Worm (Caenorhabditis elegans): Measurements from ENCODE around the gene K08F4.12.

Gene K08F4.12

DNA sequence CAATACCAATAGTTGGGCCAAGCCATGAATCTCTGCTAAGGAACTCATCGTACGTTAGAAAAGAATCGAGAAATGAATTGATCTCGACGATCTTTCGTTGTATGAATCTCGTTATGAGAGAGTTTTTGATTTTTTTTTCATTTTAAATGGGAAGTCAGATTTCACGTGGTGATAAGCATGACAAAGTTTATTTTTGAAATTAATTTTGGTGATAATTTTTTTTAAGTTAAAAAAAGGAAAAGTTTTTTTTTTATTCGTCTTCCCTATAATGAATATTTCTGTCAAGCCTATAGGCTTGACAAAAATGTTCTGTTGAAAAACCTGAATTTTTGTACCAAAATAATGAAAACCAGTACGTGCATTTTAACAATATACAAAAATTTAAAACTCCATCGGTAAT, 2.1 kb upstream of the K08F4.12 start, which contains the start of gene K08F4.5:
Gene K08F4.5 (minus strand): TSS at position 101 of the 400 bp plus-strand sequence.
- TF ChIP-seq ztf-11 (tag; optimal IDR thresholded peaks at IDR 0.05) (no peak), sem-2 (GFP tag; optimal IDR thresholded peaks at IDR 0.05) (no peak), unc-39 (tag; optimal IDR thresholded peaks at IDR 0.05) (no peak), ceh-39 (tag; optimal IDR thresholded peaks at IDR 0.05) (no peak), zip-8 (tag; optimal IDR thresholded peaks at IDR 0.05) (no peak), lsy-2 (tag; optimal IDR thresholded peaks at IDR 0.05) (no peak), nhr-237 (tag; optimal IDR thresholded peaks at IDR 0.05) (no peak), tbx-8 (GFP tag; optimal IDR thresholded peaks at IDR 0.05) (no peak)

DNA sequence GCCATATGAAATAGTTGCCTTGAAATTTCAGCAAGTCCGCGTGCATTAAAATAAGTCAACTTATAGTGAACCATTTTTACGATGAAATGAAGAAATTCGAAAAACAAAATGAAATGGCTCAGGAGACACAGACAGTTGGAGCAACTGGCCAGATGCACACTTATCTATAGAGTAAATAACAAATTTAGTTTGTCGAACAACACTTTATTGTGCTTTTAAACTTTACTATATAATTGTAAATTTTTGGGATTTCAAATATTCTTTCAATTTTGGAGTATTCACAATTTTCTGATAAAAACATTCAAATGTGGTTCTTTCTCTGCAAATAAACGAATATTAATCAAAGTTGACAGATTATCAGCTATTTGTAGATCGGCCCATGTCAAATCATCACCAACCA, 2.2 kb downstream of the K08F4.12 start, which contains the start of gene gst-3:
Gene gst-3 (minus strand): TSS at position 101 of the 400 bp plus-strand sequence.
- no peak for TF ChIP-seq elt-1 (tag; optimal IDR thresholded peaks at IDR 0.05; ENCODE audit: borderline replicate concordance, insufficient read depth)

DNA sequence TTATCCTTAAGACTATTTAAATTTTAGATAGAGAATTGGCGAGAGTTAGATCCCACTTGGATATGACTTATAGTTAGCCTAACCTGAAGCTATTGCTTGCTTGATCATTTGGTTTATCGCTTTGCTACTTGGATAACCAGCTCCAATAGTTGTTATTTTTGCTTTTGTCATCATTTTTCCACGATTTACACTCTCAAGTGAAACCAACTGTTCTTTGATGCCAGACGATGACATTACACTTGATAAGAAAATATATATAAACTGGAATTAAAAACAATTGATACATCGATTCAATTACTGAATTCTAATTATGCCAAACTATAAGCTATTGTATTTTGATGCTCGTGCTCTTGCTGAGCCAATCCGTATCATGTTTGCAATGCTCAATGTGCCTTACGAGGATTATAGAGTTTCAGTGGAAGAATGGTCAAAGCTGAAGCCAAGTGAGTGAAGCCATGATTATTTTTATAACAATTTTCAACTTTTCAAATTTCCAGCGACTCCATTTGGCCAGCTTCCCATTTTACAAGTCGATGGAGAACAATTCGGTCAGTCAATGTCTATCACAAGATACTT, 4.1 kb downstream of the K08F4.12 start, which contains the start of the genes gst-2, gst-4 and dhs-12:
Gene gst-2 (minus strand): TSS at position 132 of the 576 bp plus-strand sequence.
Gene gst-4 (plus strand): TSS at position 296 of the 576 bp plus-strand sequence.
Gene dhs-12 (plus strand): TSS at position 526 of the 576 bp plus-strand sequence.
- TF ChIP-seq unc-39 (tag; optimal IDR thresholded peaks at IDR 0.05) (no peak), nhr-237 (tag; optimal IDR thresholded peaks at IDR 0.05) (no peak), pha-4 (tag; optimal IDR thresholded peaks at IDR 0.05) (no peak), unc-62 (GFP tag; optimal IDR thresholded peaks at IDR 0.05) (no peak), elt-1 (tag; optimal IDR thresholded peaks at IDR 0.05; ENCODE audit: borderline replicate concordance, insufficient read depth) (no peak)

DNA sequence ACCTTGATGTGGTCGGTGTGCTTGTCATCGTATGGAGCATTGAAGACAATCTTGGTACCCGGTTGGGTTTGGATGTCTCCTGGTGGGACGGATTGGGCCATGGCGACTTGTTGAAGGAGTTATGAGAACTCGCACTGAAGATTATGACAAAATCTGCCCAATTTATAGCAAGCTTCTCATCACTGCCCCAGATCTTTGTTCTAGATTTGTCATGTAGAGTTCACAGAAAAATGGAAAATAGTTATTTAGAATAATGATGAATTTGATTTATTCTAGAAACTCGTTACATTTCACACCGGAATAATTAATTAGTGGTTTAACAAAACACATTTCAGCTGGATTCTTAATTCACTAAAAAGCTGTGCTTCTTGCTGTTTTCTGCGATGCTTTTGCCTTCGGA, 5.7 kb downstream of the K08F4.12 start, which contains the start of gene msp-38:
Gene msp-38 (minus strand): TSS at position 101 of the 400 bp plus-strand sequence.
- TF ChIP-seq M03D4.4 (tag; optimal IDR thresholded peaks at IDR 0.05) (no peak), ces-1 (GFP tag; optimal IDR thresholded peaks at IDR 0.05) (no peak), elt-3 (tag; optimal IDR thresholded peaks at IDR 0.05) (no peak), flh-1 (GFP tag; optimal IDR thresholded peaks at IDR 0.05) (no peak), lin-13 (tag; optimal IDR thresholded peaks at IDR 0.05) (no peak), lin-32 (GFP tag; optimal IDR thresholded peaks at IDR 0.05) (no peak), ztf-11 (tag; optimal IDR thresholded peaks at IDR 0.05) (no peak), ceh-43 (GFP tag; optimal IDR thresholded peaks at IDR 0.05) (no peak), unc-62 (GFP tag; optimal IDR thresholded peaks at IDR 0.05) (no peak), mls-2 (tag; optimal IDR thresholded peaks at IDR 0.05) (no peak), zip-8 (tag; optimal IDR thresholded peaks at IDR 0.05) (no peak)

DNA sequence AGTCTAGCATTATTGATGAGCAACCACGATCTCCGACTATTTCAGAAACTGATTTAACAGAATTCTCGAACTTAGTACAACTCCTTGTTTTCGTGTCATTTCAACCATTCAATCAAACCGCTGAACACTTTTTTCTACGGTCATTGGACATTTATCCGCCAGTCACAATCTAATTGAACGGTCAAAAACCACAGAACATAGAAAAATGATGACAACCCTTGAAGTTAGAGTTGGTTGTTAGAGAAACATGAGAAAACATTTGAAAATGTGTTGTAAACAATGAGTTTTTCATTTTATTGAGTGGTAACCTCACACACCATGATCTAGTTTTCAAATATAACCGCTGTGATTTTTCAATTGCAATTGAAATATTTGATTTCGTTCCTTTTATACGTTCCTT, 6.6 kb downstream of the K08F4.12 start:
- TF ChIP-seq blmp-1 (tag; optimal IDR thresholded peaks at IDR 0.05) (no peak), lin-32 (GFP tag; optimal IDR thresholded peaks at IDR 0.05) (no peak), tbx-8 (GFP tag; optimal IDR thresholded peaks at IDR 0.05) (no peak), snpc-4 (tag; optimal IDR thresholded peaks at IDR 0.05) (no peak), unc-120 (tag; optimal IDR thresholded peaks at IDR 0.05; ENCODE audit: poor library complexity, severe bottlenecking) (no peak), cnd-1 (tag; optimal IDR thresholded peaks at IDR 0.05) (no peak), mep-1 (tag; optimal IDR thresholded peaks at IDR 0.05) (no peak), mab-5 (tag; optimal IDR thresholded peaks at IDR 0.05) (no peak), nhr-28 (tag; optimal IDR thresholded peaks at IDR 0.05) (no peak), M03D4.4 (tag; optimal IDR thresholded peaks at IDR 0.05) (no peak), bed-3 (GFP tag; optimal IDR thresholded peaks at IDR 0.05) (no peak), ceh-83 (GFP tag; optimal IDR thresholded peaks at IDR 0.05) (no peak), ceh-39 (tag; optimal IDR thresholded peaks at IDR 0.05) (no peak)

DNA sequence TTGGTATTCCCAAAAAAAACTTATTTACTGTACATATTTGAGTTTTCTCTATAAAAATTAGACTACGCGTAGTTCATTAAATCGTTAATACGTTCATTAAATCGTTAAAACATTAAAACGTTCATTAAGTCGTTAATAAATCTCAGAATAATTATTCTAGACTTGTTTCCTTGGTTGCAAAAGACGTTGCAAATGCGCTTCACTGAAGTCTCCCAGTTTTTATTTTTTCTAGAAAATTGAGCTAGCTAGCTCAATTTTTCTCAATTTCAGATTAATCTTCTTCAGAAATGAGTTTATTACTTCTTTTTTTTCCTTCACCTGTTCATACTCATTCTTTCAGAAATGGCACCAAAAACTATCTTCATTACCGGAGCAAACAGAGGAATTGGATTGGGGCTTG, 7.0 kb downstream of the K08F4.12 start:
- TF ChIP-seq ham-2 (GFP tag; optimal IDR thresholded peaks at IDR 0.05), result no peak
- no peak for TF ChIP-seq unc-62 (GFP tag; optimal IDR thresholded peaks at IDR 0.05)
- TF ChIP-seq ceh-39 (tag; optimal IDR thresholded peaks at IDR 0.05), result no peak
- TF ChIP-seq bed-3 (GFP tag; optimal IDR thresholded peaks at IDR 0.05), result no peak
- no peak for TF ChIP-seq mab-5 (tag; optimal IDR thresholded peaks at IDR 0.05)
- no peak for TF ChIP-seq nhr-28 (tag; optimal IDR thresholded peaks at IDR 0.05)
- TF ChIP-seq M03D4.4 (tag; optimal IDR thresholded peaks at IDR 0.05), result no peak
- no peak for TF ChIP-seq ceh-83 (GFP tag; optimal IDR thresholded peaks at IDR 0.05)
- no peak for TF ChIP-seq mep-1 (tag; optimal IDR thresholded peaks at IDR 0.05)
- TF ChIP-seq lin-13 (tag; optimal IDR thresholded peaks at IDR 0.05), result no peak
- no peak for TF ChIP-seq nhr-76 (tag; optimal IDR thresholded peaks at IDR 0.05)
- no peak for TF ChIP-seq lin-32 (GFP tag; optimal IDR thresholded peaks at IDR 0.05)
- no peak for TF ChIP-seq zip-8 (tag; optimal IDR thresholded peaks at IDR 0.05)
